Worm (Caenorhabditis elegans): Measurements from ENCODE around the gene T19H12.2.

- TF ChIP-seq nhr-237 (tag; optimal IDR thresholded peaks at IDR 0.05) (no peak), nhr-28 (tag; optimal IDR thresholded peaks at IDR 0.05) (no peak), nhr-77 (tag; optimal IDR thresholded peaks at IDR 0.05) (no peak), zag-1 (tag; optimal IDR thresholded peaks at IDR 0.05) (no peak), egl-27 (tag; optimal IDR thresholded peaks at IDR 0.05) (no peak), tbx-2 (tag; optimal IDR thresholded peaks at IDR 0.05) (no peak), unc-62 (GFP tag; optimal IDR thresholded peaks at IDR 0.05) (no peak), pha-4 (tag; optimal IDR thresholded peaks at IDR 0.05) (no peak), mdl-1 (tag; optimal IDR thresholded peaks at IDR 0.05) (no peak), lin-39 (tag; optimal IDR thresholded peaks at IDR 0.05) (no peak), nhr-11 (tag; optimal IDR thresholded peaks at IDR 0.05) (no peak), nhr-12 (tag; optimal IDR thresholded peaks at IDR 0.05) (no peak)
Measured at ce11 chrV:4922024-4922423, 31.8 kb downstream of the T19H12.2 start, which contains the start of gene srh-22.

Data from whole organism, L3 larva.